Fruit fly (Drosophila melanogaster) whole organism, prepupa: ENCODE results near the gene UbcE2M.

Experiments used
- Blimp-1 ChIP-seq: fragments of 200-800 bp; sonication (Bioruptor generic); optimal IDR thresholded peaks from 3 replicates; lab custom pipeline; 2017; ENCODE audit warnings: missing biosample characterization, missing genetic modification characterization, mild to moderate bottlenecking, moderate library complexity, missing genetic modification reagents
- Hr39 ChIP-seq: fragments of 200-800 bp; sonication (Bioruptor generic); optimal IDR thresholded peaks from 2 replicates; lab custom pipeline; 2016; ENCODE audit warnings: missing biosample characterization, missing genetic modification characterization
- Lpt ChIP-seq: fragments of 200-800 bp; sonication (Bioruptor generic); optimal IDR thresholded peaks from 3 replicates; lab custom pipeline; 2016; ENCODE audit warnings: missing biosample characterization, missing genetic modification characterization

dm6 chr3L:8151727-8152199 lies 46.0 kb downstream of the UbcE2M start, which contains the start of gene CG13676:
- TF ChIP-seq Lpt (GFP tag; lab: Kevin White, UChicago) (no peak), Blimp-1 (no peak), Hr39 (GFP tag; lab: Kevin White, UChicago) (no peak)
